Worm (Caenorhabditis elegans) whole organism, young adult: ENCODE measurements around the gene oma-1.

Experiments
- C17E4.6 ChIP-seq: fragments of 200-800 bp; sonication (Bioruptor generic); IDR thresholded peaks from 2 replicates; pipeline ENCODE4 v1.3.6; 2022; ENCODE audit warnings: missing genetic modification reagents, missing genetic modification characterization, missing compliant biosample characterization
- F10E7.11 ChIP-seq: sonication (generic microtip); optimal IDR thresholded peaks from 2 replicates; lab custom pipeline; 2017; ENCODE audit warnings: mild to moderate bottlenecking, missing genetic modification characterization, moderate library complexity, missing compliant biosample characterization
- F33H1.4 ChIP-seq: fragments of 200-800 bp; sonication (Bioruptor generic); IDR thresholded peaks from 2 replicates; pipeline ENCODE4 v1.3.6; 2022; ENCODE audit warnings: missing genetic modification reagents, missing genetic modification characterization, missing compliant biosample characterization
- F39B2.1 ChIP-seq: fragments of 200-800 bp; sonication (Bioruptor generic); IDR thresholded peaks from 2 replicates; pipeline ENCODE4 v1.3.6; 2022; ENCODE audit warnings: missing genetic modification reagents, missing genetic modification characterization, missing compliant biosample characterization
- Y79H2A.3 ChIP-seq: fragments of 200-800 bp; sonication (Bioruptor generic); conservative IDR thresholded peaks from 2 replicates; pipeline ENCODE4 v1.3.6; 2022; ENCODE audit warnings: missing genetic modification reagents, missing genetic modification characterization, missing compliant biosample characterization
- ZK185.1 ChIP-seq: sonication (generic microtip); optimal IDR thresholded peaks from 2 replicates; lab custom pipeline; 2016; ENCODE audit warnings: mild to moderate bottlenecking, missing genetic modification characterization, missing compliant biosample characterization; ENCODE audit not compliant: poor library complexity, severe bottlenecking
- bed-2 ChIP-seq: fragments of 200-800 bp; sonication (Bioruptor generic); IDR thresholded peaks from 2 replicates; pipeline ENCODE4 v1.3.6; 2022; ENCODE audit warnings: missing genetic modification reagents, missing genetic modification characterization, missing compliant biosample characterization
- ccch-3 ChIP-seq: fragments of 200-800 bp; sonication (Bioruptor generic); optimal IDR thresholded peaks from 2 replicates; lab custom pipeline; 2018; ENCODE audit warnings: mild to moderate bottlenecking, missing genetic modification characterization, missing compliant biosample characterization
- cebp-1 ChIP-seq, 2 experiments: fragments of 200-800 bp in 1 of 2; sonication (Bioruptor generic) in 1 of 2; sonication (generic microtip) in 1 of 2; IDR thresholded peaks in 1 of 2; optimal IDR thresholded peaks in 1 of 2; 2 replicates each; pipeline versions ENCODE4 v1.3.6 to Lab custom; 2017 to 2022; ENCODE audit warnings: missing compliant biosample characterization in 2 of 2, missing genetic modification characterization in 2 of 2, mild to moderate bottlenecking in 1 of 2, missing genetic modification reagents in 1 of 2, moderate library complexity in 1 of 2
- ceh-100 ChIP-seq: fragments of 200-800 bp; sonication (Bioruptor generic); IDR thresholded peaks from 2 replicates; pipeline ENCODE4 v1.3.6; 2022; ENCODE audit warnings: missing genetic modification reagents, missing genetic modification characterization, missing compliant biosample characterization
- ceh-40 ChIP-seq: fragments of 200-800 bp; sonication (Bioruptor generic); IDR thresholded peaks from 2 replicates; pipeline ENCODE4 v1.3.6; 2022; ENCODE audit warnings: missing genetic modification characterization, missing compliant biosample characterization
- ceh-79 ChIP-seq: sonication (generic microtip); optimal IDR thresholded peaks from 2 replicates; lab custom pipeline; 2017; ENCODE audit warnings: mild to moderate bottlenecking, missing genetic modification characterization, missing compliant biosample characterization
- ceh-91 ChIP-seq: fragments of 200-800 bp; sonication (Bioruptor generic); IDR thresholded peaks from 2 replicates; pipeline ENCODE4 v1.3.6; 2022; ENCODE audit warnings: missing genetic modification reagents, missing genetic modification characterization, missing compliant biosample characterization
- egrh-3 ChIP-seq: fragments of 200-800 bp; sonication (Bioruptor generic); IDR thresholded peaks from 2 replicates; pipeline ENCODE4 v1.3.6; 2022; ENCODE audit warnings: missing genetic modification reagents, missing genetic modification characterization, missing compliant biosample characterization
- fkh-3 ChIP-seq: sonication (generic microtip); optimal IDR thresholded peaks from 2 replicates; lab custom pipeline; 2016; ENCODE audit warnings: mild to moderate bottlenecking, missing genetic modification characterization, missing compliant biosample characterization
- him-1 ChIP-seq: sonication (generic microtip); optimal IDR thresholded peaks from 2 replicates; lab custom pipeline; 2016; ENCODE audit warnings: missing genotype, missing genetic modification reagents, missing genetic modification characterization, missing compliant biosample characterization
- hsf-1 ChIP-seq: fragments of 200-800 bp; sonication (Bioruptor generic); IDR thresholded peaks from 2 replicates; pipeline ENCODE4 v1.3.6; 2022; ENCODE audit warnings: missing genetic modification reagents, missing genetic modification characterization, missing compliant biosample characterization
- let-526 ChIP-seq: fragments of 200-800 bp; sonication (Bioruptor generic); IDR thresholded peaks from 2 replicates; pipeline ENCODE4 v1.3.6; 2022; ENCODE audit warnings: missing genetic modification reagents, missing genetic modification characterization, missing compliant biosample characterization
- lir-1 ChIP-seq: fragments of 200-800 bp; sonication (Bioruptor generic); conservative IDR thresholded peaks from 2 replicates; pipeline ENCODE4 v1.3.6; 2022; ENCODE audit warnings: missing genetic modification reagents, missing genetic modification characterization, missing compliant biosample characterization
- madf-8 ChIP-seq: fragments of 200-800 bp; sonication (Bioruptor generic); conservative IDR thresholded peaks from 2 replicates; pipeline ENCODE4 v1.3.6; 2022; ENCODE audit warnings: missing genetic modification reagents, missing genetic modification characterization, missing compliant biosample characterization
- mes-4 ChIP-seq: sonication (generic microtip); optimal IDR thresholded peaks from 2 replicates; lab custom pipeline; 2016; ENCODE audit warnings: missing genotype, missing genetic modification characterization, missing compliant biosample characterization
- mxl-1 ChIP-seq: sonication (generic microtip); optimal IDR thresholded peaks from 2 replicates; lab custom pipeline; 2016; ENCODE audit warnings: missing genetic modification characterization, missing compliant biosample characterization
- nfya-2 ChIP-seq: fragments of 200-800 bp; sonication (Bioruptor generic); IDR thresholded peaks from 2 replicates; pipeline ENCODE4 v1.3.6; 2022; ENCODE audit warnings: missing genetic modification reagents, missing genetic modification characterization, missing compliant biosample characterization
- nhr-120 ChIP-seq: fragments of 200-800 bp; sonication (Bioruptor generic); IDR thresholded peaks from 2 replicates; pipeline ENCODE4 v1.3.6; 2022; ENCODE audit warnings: missing genetic modification characterization, missing compliant biosample characterization
- nhr-27 ChIP-seq: fragments of 200-800 bp; sonication (Bioruptor generic); optimal IDR thresholded peaks from 2 replicates; lab custom pipeline; 2018; ENCODE audit warnings: mild to moderate bottlenecking, missing genetic modification characterization, moderate library complexity, missing compliant biosample characterization
- rcor-1 ChIP-seq: fragments of 200-800 bp; sonication (Bioruptor generic); IDR thresholded peaks from 2 replicates; pipeline ENCODE4 v1.3.6; 2022; ENCODE audit warnings: missing genetic modification reagents, missing genetic modification characterization, missing compliant biosample characterization
- rec-8 ChIP-seq, 2 experiments: sonication (generic microtip); optimal IDR thresholded peaks; 2 replicates each; lab custom pipeline; 2016; ENCODE audit warnings: mild to moderate bottlenecking in 2 of 2, missing genetic modification characterization in 2 of 2, missing genetic modification reagents in 2 of 2, missing genotype in 2 of 2, missing biosample characterization in 1 of 2, missing compliant biosample characterization in 1 of 2, moderate library complexity in 1 of 2
- rpc-1 ChIP-seq, 2 experiments: fragments of 150-350 bp in 1 of 2; sonication (generic microtip) in 1 of 2; optimal IDR thresholded peaks; 2 replicates each; lab custom pipeline; 2014 to 2018; ENCODE audit warnings: missing biosample characterization in 1 of 2, missing genetic modification characterization in 1 of 2, missing genetic modification reagents in 1 of 2, missing genotype in 1 of 2
- sdz-38 ChIP-seq: sonication (generic microtip); optimal IDR thresholded peaks from 2 replicates; lab custom pipeline; 2016; ENCODE audit warnings: missing genotype, missing genetic modification characterization, missing compliant biosample characterization
- sea-2 ChIP-seq: fragments of 200-800 bp; sonication (Bioruptor generic); IDR thresholded peaks from 2 replicates; pipeline ENCODE4 v1.3.6; 2022; ENCODE audit warnings: missing genetic modification characterization, missing compliant biosample characterization
- somi-1 ChIP-seq: fragments of 200-800 bp; sonication (Bioruptor generic); optimal IDR thresholded peaks from 2 replicates; lab custom pipeline; 2018; ENCODE audit warnings: mild to moderate bottlenecking, missing genetic modification characterization, missing compliant biosample characterization
- sptf-2 ChIP-seq: fragments of 200-800 bp; sonication (Bioruptor generic); optimal IDR thresholded peaks from 2 replicates; lab custom pipeline; 2018; ENCODE audit warnings: mild to moderate bottlenecking, missing genetic modification characterization, missing compliant biosample characterization
- unc-62 ChIP-seq: fragments of 150-350 bp; optimal IDR thresholded peaks from 2 replicates; lab custom pipeline; 2014; ENCODE audit warnings: missing biosample characterization, missing genetic modification reagents, missing genetic modification characterization
- ztf-3 ChIP-seq: fragments of 200-800 bp; sonication (Bioruptor generic); optimal IDR thresholded peaks from 2 replicates; lab custom pipeline; 2018; ENCODE audit warnings: mild to moderate bottlenecking, missing genetic modification characterization, missing compliant biosample characterization

The oma-1 gene

ce11 chrIV:8850807-8851206, 38.0 kb upstream of the oma-1 start (continued):
- no peak for TF ChIP-seq ccch-3

- TF ChIP-seq nfya-2 (GFP tag; lab: Robert Waterston, UW): no peak
- TF ChIP-seq, all 124 proteins: peak for 0
Observed at ce11 chrIV:8852194-8852593, 36.6 kb upstream of the oma-1 start, which contains the start of gene alp-1. Gene alp-1, plus strand, starts transcription at chrIV:8852494.

DNA sequence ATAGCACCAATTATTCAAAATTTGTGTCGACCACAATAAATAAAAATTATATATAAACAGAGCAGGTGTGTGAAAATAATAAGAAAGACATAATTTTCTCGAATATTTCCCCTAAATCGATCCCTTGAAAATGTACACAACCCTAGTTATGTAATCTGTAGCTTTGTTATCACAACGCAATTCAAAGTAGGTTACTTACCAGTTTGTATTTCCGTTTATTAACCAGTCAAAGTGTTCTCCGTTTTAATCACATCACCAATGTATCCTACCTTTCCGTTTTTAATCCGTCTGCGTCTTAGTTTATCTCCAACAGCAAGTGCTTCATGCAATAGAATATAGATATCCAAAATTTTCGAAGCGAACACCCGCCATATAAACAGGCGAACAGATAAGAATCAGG, 35.5 kb upstream of the oma-1 start:
- no peak for TF ChIP-seq F33H1.4 (GFP tag; lab: Robert Waterston, UW)
- TF ChIP-seq sdz-38 (tag; lab: Kevin White, UChicago): no peak
- TF ChIP-seq ztf-3 (GFP tag; lab: Kevin White, UChicago): no peak
- TF ChIP-seq C17E4.6 (GFP tag; lab: Robert Waterston, UW): no peak
- TF ChIP-seq let-526 (GFP tag; lab: Robert Waterston, UW): no peak
- no peak for TF ChIP-seq bed-2 (GFP tag; lab: Robert Waterston, UW)
- TF ChIP-seq mxl-1 (tag; lab: Kevin White, UChicago): no peak
- no peak for TF ChIP-seq unc-62 (GFP tag; lab: Kevin White, UChicago)
- TF ChIP-seq sea-2: no peak
- no peak for TF ChIP-seq ceh-79 (tag; lab: Kevin White, UChicago)
- TF ChIP-seq lir-1 (GFP tag; lab: Robert Waterston, UW): no peak
- no peak for TF ChIP-seq ZK185.1 (tag; lab: Kevin White, UChicago)
- TF ChIP-seq madf-8: no peak
- no peak for TF ChIP-seq nhr-27

DNA sequence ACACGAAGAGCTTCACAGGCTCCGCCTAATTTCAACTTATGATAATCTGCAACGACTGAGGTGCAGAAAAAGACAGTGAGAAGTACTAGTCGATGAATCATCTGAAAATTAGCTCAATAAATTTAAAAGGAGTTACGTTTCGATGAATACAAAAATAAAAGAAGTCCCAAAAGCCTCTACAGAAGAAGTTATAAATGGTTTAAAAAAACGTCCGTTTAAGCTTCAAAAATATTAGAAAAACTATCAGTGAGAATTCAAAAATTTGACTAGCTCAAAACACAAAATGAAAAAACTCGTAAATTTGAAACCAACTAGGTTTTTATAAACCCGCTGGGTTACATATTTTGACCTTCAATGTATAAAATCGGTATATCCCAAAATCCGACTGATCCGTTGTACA, 32.8 kb upstream of the oma-1 start, which contains the start of gene T11B7.5:
T11B7.5 (minus strand) TSS at position 101 of the 400 bp plus-strand sequence.
- no peak for TF ChIP-seq somi-1
- TF ChIP-seq rec-8 (tag; optimal IDR thresholded peaks at IDR 0.05; lab: Kevin White, UChicago): no peak
- TF ChIP-seq F10E7.11 (tag; lab: Kevin White, UChicago): no peak
- TF ChIP-seq nhr-120: no peak
- TF ChIP-seq ztf-3 (GFP tag; lab: Kevin White, UChicago): no peak
- TF ChIP-seq fkh-3 (tag; lab: Kevin White, UChicago): no peak
- no peak for TF ChIP-seq ceh-79 (tag; lab: Kevin White, UChicago)
- no peak for TF ChIP-seq sptf-2 (GFP tag; lab: Kevin White, UChicago)
- no peak for TF ChIP-seq nfya-2 (GFP tag; lab: Robert Waterston, UW)
- TF ChIP-seq rpc-1 (optimal IDR thresholded peaks at IDR 0.05; lab: Kevin White, UChicago): no peak
- no peak for TF ChIP-seq rpc-1 (tag; optimal IDR thresholded peaks at IDR 0.05; lab: Kevin White, UChicago)
- no peak for TF ChIP-seq F33H1.4 (GFP tag; lab: Robert Waterston, UW)

- TF ChIP-seq cebp-1 (GFP tag; IDR thresholded peaks at IDR 0.05; lab: Robert Waterston, UW) (no peak), cebp-1 (tag; optimal IDR thresholded peaks at IDR 0.05; lab: Kevin White, UChicago) (no peak), F33H1.4 (GFP tag; lab: Robert Waterston, UW) (no peak), ceh-40 (GFP tag; lab: Robert Waterston, UW) (no peak), F39B2.1 (no peak), ceh-91 (GFP tag; lab: Robert Waterston, UW) (no peak), ceh-79 (tag; lab: Kevin White, UChicago) (no peak), rpc-1 (optimal IDR thresholded peaks at IDR 0.05; lab: Kevin White, UChicago) (no peak), rpc-1 (tag; optimal IDR thresholded peaks at IDR 0.05; lab: Kevin White, UChicago) (no peak), bed-2 (GFP tag; lab: Robert Waterston, UW) (no peak), rcor-1 (GFP tag; lab: Robert Waterston, UW) (no peak), egrh-3 (GFP tag; lab: Robert Waterston, UW) (no peak), mes-4 (tag; lab: Kevin White, UChicago) (no peak), Y79H2A.3 (GFP tag; lab: Robert Waterston, UW) (no peak), hsf-1 (GFP tag; lab: Robert Waterston, UW) (no peak), him-1 (tag; lab: Kevin White, UChicago) (no peak), ceh-100 (GFP tag; lab: Robert Waterston, UW) (no peak)
Observed at ce11 chrIV:8864672-8865071, 24.1 kb upstream of the oma-1 start.
